Fruit fly (Drosophila melanogaster) whole organism, adult: ENCODE data around the gene Or67a.
A peak's percentile ranks its signal among the peaks of the same experiment; 100 is the strongest.

Experiments
- CG11617 ChIP-seq: fragments of 200-800 bp; sonication (Bioruptor generic); optimal IDR thresholded peaks from 2 replicates; lab custom pipeline; 2017; ENCODE audit warnings: mild to moderate bottlenecking, missing biosample characterization, missing genetic modification reagents, missing genetic modification characterization
- CG12768 ChIP-seq: fragments of 200-800 bp; sonication (Bioruptor generic); optimal IDR thresholded peaks from 2 replicates; lab custom pipeline; 2017; ENCODE audit warnings: missing biosample characterization, missing genetic modification characterization, mild to moderate bottlenecking, moderate library complexity, missing genetic modification reagents
- CG14711 ChIP-seq: fragments of 200-800 bp; sonication (Bioruptor generic); optimal IDR thresholded peaks from 2 replicates; lab custom pipeline; 2018; ENCODE audit warnings: missing biosample characterization, mild to moderate bottlenecking, missing genetic modification characterization, moderate library complexity
- CG1620 ChIP-seq: fragments of 200-800 bp; sonication (Bioruptor generic); optimal IDR thresholded peaks from 2 replicates; lab custom pipeline; 2016; ENCODE audit warnings: missing biosample characterization, missing genetic modification characterization
- CG33017 ChIP-seq: fragments of 200-800 bp; sonication (Bioruptor generic); optimal IDR thresholded peaks from 2 replicates; lab custom pipeline; 2018; ENCODE audit warnings: missing biosample characterization, mild to moderate bottlenecking, missing genetic modification characterization, moderate library complexity
- CG5204 ChIP-seq: fragments of 200-800 bp; sonication (Bioruptor generic); optimal IDR thresholded peaks from 2 replicates; lab custom pipeline; 2016; ENCODE audit warnings: missing biosample characterization, missing genetic modification characterization
- CG7045 ChIP-seq: fragments of 200-800 bp; sonication (Bioruptor generic); optimal IDR thresholded peaks from 2 replicates; lab custom pipeline; 2017; ENCODE audit warnings: missing biosample characterization, mild to moderate bottlenecking, missing genetic modification characterization
- CG7101 ChIP-seq: fragments of 200-800 bp; sonication (Bioruptor generic); optimal IDR thresholded peaks from 2 replicates; lab custom pipeline; 2018; ENCODE audit warnings: missing biosample characterization, mild to moderate bottlenecking, missing genetic modification characterization, moderate library complexity
- Clk ChIP-seq: fragments of 200-800 bp; sonication (Bioruptor generic); optimal IDR thresholded peaks from 2 replicates; lab custom pipeline; 2017; ENCODE audit warnings: missing biosample characterization, missing genetic modification characterization
- Crg-1 ChIP-seq: fragments of 200-800 bp; sonication (Bioruptor generic); optimal IDR thresholded peaks from 2 replicates; lab custom pipeline; 2016; ENCODE audit warnings: missing biosample characterization, missing genetic modification characterization
- Hr96 ChIP-seq: fragments of 200-800 bp; sonication (Bioruptor generic); optimal IDR thresholded peaks from 2 replicates; lab custom pipeline; 2016; ENCODE audit warnings: missing biosample characterization, missing genetic modification characterization
- Mnt ChIP-seq: fragments of 200-800 bp; sonication (Bioruptor generic); optimal IDR thresholded peaks from 2 replicates; lab custom pipeline; 2016; ENCODE audit warnings: missing biosample characterization, mild to moderate bottlenecking, missing genetic modification characterization
- bab1 ChIP-seq: fragments of 200-800 bp; sonication (Bioruptor generic); optimal IDR thresholded peaks from 3 replicates; lab custom pipeline; 2019; ENCODE audit warnings: missing biosample characterization, mild to moderate bottlenecking, missing genetic modification characterization, moderate library complexity
- cic ChIP-seq: fragments of 200-800 bp; sonication (Bioruptor generic); optimal IDR thresholded peaks from 2 replicates; lab custom pipeline; 2017; ENCODE audit warnings: missing biosample characterization, mild to moderate bottlenecking, missing genetic modification characterization, moderate library complexity
- cnc ChIP-seq, 2 experiments: fragments of >200 bp; optimal IDR thresholded peaks; 2 replicates each; lab custom pipeline; 2017
- kay ChIP-seq: fragments of 200-800 bp; sonication (Bioruptor generic); peaks from one replicate; lab custom pipeline; 2016; ENCODE audit warnings: missing biosample characterization, missing genetic modification characterization, borderline replicate concordance
- ovo ChIP-seq: fragments of 200-800 bp; sonication (Bioruptor generic); optimal IDR thresholded peaks from 2 replicates; lab custom pipeline; 2016; ENCODE audit warnings: missing biosample characterization, missing genetic modification characterization
- pad ChIP-seq: fragments of 200-800 bp; sonication (Bioruptor generic); optimal IDR thresholded peaks from 3 replicates; lab custom pipeline; 2017; ENCODE audit warnings: missing biosample characterization, missing genetic modification characterization, mild to moderate bottlenecking, moderate library complexity, missing genetic modification reagents
- tj ChIP-seq: fragments of 200-800 bp; sonication (Bioruptor generic); optimal IDR thresholded peaks from 3 replicates; lab custom pipeline; 2017; ENCODE audit warnings: missing biosample characterization, mild to moderate bottlenecking, missing genetic modification characterization, moderate library complexity
- toe ChIP-seq: fragments of 200-800 bp; sonication (Bioruptor generic); optimal IDR thresholded peaks from 2 replicates; lab custom pipeline; 2016; ENCODE audit warnings: missing biosample characterization, missing genetic modification characterization

Gene Or67a

dm6 chr3L:9547910-9548309 lies 19.0 kb downstream of the Or67a start:
- TF ChIP-seq Hr96 (GFP tag; lab: Kevin White, UChicago) = no peak
- peak; percentile 78 for TF ChIP-seq tj (GFP tag; lab: Kevin White, UChicago)

- TF ChIP-seq CG1620 (no peak), CG7101 (tag; lab: Kevin White, UChicago) (no peak), CG11617 (no peak), pad (GFP tag; lab: Kevin White, UChicago) (no peak), CG5204 (GFP tag; lab: Kevin White, UChicago) (no peak), tj (GFP tag; lab: Kevin White, UChicago) (no peak), bab1 (GFP tag; lab: Kevin White, UChicago) (no peak), kay (GFP tag; lab: Kevin White, UChicago) (no peak), CG33017 (no peak), toe (GFP tag; lab: Kevin White, UChicago) (no peak), Hr96 (GFP tag; lab: Kevin White, UChicago) (no peak), cic (GFP tag; lab: Kevin White, UChicago) (no peak)
Measured at dm6 chr3L:9548800-9549199, 19.9 kb downstream of the Or67a start.

dm6 chr3L:9549690-9550303 lies 20.9 kb downstream of the Or67a start:
- TF ChIP-seq kay (GFP tag; lab: Kevin White, UChicago) (no peak), CG11617 (no peak), CG5204 (GFP tag; lab: Kevin White, UChicago) (no peak), CG33017 (no peak), CG1620 (no peak), toe (GFP tag; lab: Kevin White, UChicago) (no peak), bab1 (GFP tag; lab: Kevin White, UChicago) (no peak), pad (GFP tag; lab: Kevin White, UChicago) (no peak), CG7101 (tag; lab: Kevin White, UChicago) (no peak), ovo (GFP tag; lab: Kevin White, UChicago) (no peak), CG7045 (GFP tag; lab: Kevin White, UChicago) (no peak), Mnt (GFP tag; lab: Kevin White, UChicago) (no peak), Crg-1 (GFP tag; lab: Kevin White, UChicago) (no peak), CG12768 (GFP tag; lab: Kevin White, UChicago) (no peak)

DNA sequence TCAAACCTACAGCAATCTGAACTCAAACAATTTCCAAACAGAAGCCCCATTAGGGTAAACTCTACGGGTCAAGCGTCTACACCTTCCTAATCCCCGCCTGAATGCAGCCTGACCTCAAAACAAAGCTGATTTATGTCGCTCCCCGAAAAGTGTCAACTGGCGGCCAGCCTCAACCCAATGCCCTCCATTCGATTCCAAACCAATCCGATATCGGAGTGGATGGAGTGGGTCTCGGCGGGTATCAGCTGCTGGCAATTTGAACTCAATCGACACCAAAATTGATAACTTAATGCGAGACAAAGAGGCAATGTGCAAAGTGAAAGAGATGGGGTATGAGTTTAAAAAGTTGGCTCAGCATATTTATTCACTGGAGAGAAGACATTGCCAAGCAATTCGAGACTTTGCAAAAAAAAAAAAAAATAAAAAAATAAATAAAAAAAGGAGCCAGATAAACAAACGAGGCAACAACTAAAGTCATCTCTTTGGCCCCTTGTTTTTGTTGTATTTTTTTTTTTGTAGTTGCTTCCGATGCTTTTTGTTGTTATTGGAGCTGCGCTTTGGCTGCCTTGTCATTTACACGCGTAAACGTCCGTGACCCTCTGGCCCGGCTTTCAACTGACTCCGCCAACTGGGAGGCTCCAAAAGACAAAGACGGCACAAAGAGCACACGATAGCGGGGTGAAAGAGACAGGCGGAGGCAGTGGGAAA lies 22.2 kb downstream of the Or67a start:
- TF ChIP-seq bab1 (GFP tag; lab: Kevin White, UChicago) (no peak), tj (GFP tag; lab: Kevin White, UChicago) (peak; percentile 78)

dm6 chr3L:9552190-9552809 lies 23.4 kb downstream of the Or67a start:
- TF ChIP-seq tj (GFP tag; lab: Kevin White, UChicago) (peak; percentile 13), CG12768 (GFP tag; lab: Kevin White, UChicago) (peak; percentile 17), CG7101 (tag; lab: Kevin White, UChicago) (no peak), Clk (GFP tag; lab: Kevin White, UChicago) (no peak), CG5204 (GFP tag; lab: Kevin White, UChicago) (no peak), CG1620 (no peak), CG11617 (no peak), bab1 (GFP tag; lab: Kevin White, UChicago) (peak; percentile 82)

dm6 chr3L:9555004-9555403 lies 26.1 kb downstream of the Or67a start:
- TF ChIP-seq CG1620 (no peak), bab1 (GFP tag; lab: Kevin White, UChicago) (no peak), CG5204 (GFP tag; lab: Kevin White, UChicago) (no peak), toe (GFP tag; lab: Kevin White, UChicago) (no peak), CG7101 (tag; lab: Kevin White, UChicago) (no peak), Crg-1 (GFP tag; lab: Kevin White, UChicago) (no peak), CG14711 (tag; lab: Kevin White, UChicago) (no peak), CG7045 (GFP tag; lab: Kevin White, UChicago) (no peak), CG33017 (no peak), cic (GFP tag; lab: Kevin White, UChicago) (no peak), tj (GFP tag; lab: Kevin White, UChicago) (no peak), CG11617 (no peak), Mnt (GFP tag; lab: Kevin White, UChicago) (no peak), Hr96 (GFP tag; lab: Kevin White, UChicago) (no peak), ovo (GFP tag; lab: Kevin White, UChicago) (no peak), kay (GFP tag; lab: Kevin White, UChicago) (no peak), pad (GFP tag; lab: Kevin White, UChicago) (no peak), cnc (optimal IDR thresholded peaks at IDR 0.05; lab: Kevin White, UChicago) (no peak), CG12768 (GFP tag; lab: Kevin White, UChicago) (no peak)
